Worm (Caenorhabditis elegans): ENCODE results near the gene pals-18.

pals-18 gene

ce11 chrIII:1418709-1419108 lies 15.5 kb downstream of the pals-18 start (continued):
- TF ChIP-seq Y55F3AM.14 (GFP tag; optimal IDR thresholded peaks at IDR 0.05) (peak; percentile 67), sma-3 (GFP tag; optimal IDR thresholded peaks at IDR 0.05) (peak; percentile 88), egl-27 (tag; optimal IDR thresholded peaks at IDR 0.05) (peak; percentile 30), snpc-4 (tag; optimal IDR thresholded peaks at IDR 0.05) (peak; percentile 59), elt-1 (tag; optimal IDR thresholded peaks at IDR 0.05) (no peak), lin-11 (tag; optimal IDR thresholded peaks at IDR 0.05) (peak; percentile 90)

- TF ChIP-seq nhr-25 (tag; optimal IDR thresholded peaks at IDR 0.05) (no peak), dmd-4 (tag; optimal IDR thresholded peaks at IDR 0.05) (no peak), Y55F3AM.14 (GFP tag; optimal IDR thresholded peaks at IDR 0.05) (no peak), elt-3 (tag; optimal IDR thresholded peaks at IDR 0.05) (no peak), lin-39 (tag; optimal IDR thresholded peaks at IDR 0.05) (no peak), lsy-2 (tag; optimal IDR thresholded peaks at IDR 0.05) (no peak)
These were observed 16.0 kb downstream of the pals-18 start, which contains the start of gene Y82E9BR.3 for ce11 chrIII:1419146-1419636. Gene Y82E9BR.3, plus strand, starts transcription at chrIII:1419196.

- TF ChIP-seq alr-1 (tag; optimal IDR thresholded peaks at IDR 0.05) = no peak
- no peak for TF ChIP-seq zag-1 (tag; optimal IDR thresholded peaks at IDR 0.05)
- TF ChIP-seq crh-2 (tag; optimal IDR thresholded peaks at IDR 0.05) = peak; percentile 65
- peak; percentile 90 for TF ChIP-seq ama-1 (optimal IDR thresholded peaks at IDR 0.05)
- no peak for TF ChIP-seq snpc-4 (tag; optimal IDR thresholded peaks at IDR 0.05)
- TF ChIP-seq nhr-129 (tag; optimal IDR thresholded peaks at IDR 0.05) = peak; percentile 49
- TF ChIP-seq Y55F3AM.14 (GFP tag; optimal IDR thresholded peaks at IDR 0.05) = peak; percentile 79
- peak; percentile 73 to 83 for TF ChIP-seq lsy-2 (tag; optimal IDR thresholded peaks at IDR 0.05)
- peak; percentile 42 for TF ChIP-seq nhr-6 (tag; optimal IDR thresholded peaks at IDR 0.05)
- TF ChIP-seq mbf-1 (tag; optimal IDR thresholded peaks at IDR 0.05) = peak; percentile 18
- peak; percentile 61 for TF ChIP-seq nhr-11 (tag; optimal IDR thresholded peaks at IDR 0.05)
- no peak for TF ChIP-seq nhr-10 (tag; optimal IDR thresholded peaks at IDR 0.05)
- peak; percentile 70 for TF ChIP-seq sma-3 (GFP tag; optimal IDR thresholded peaks at IDR 0.05)
- TF ChIP-seq mdl-1 (tag; optimal IDR thresholded peaks at IDR 0.05) = no peak
- no peak for TF ChIP-seq nhr-23 (tag; optimal IDR thresholded peaks at IDR 0.05)
- no peak for TF ChIP-seq blmp-1 (tag; optimal IDR thresholded peaks at IDR 0.05; ENCODE audit: insufficient read depth)
- TF ChIP-seq lin-13 (GFP tag; optimal IDR thresholded peaks at IDR 0.05) = peak; percentile 88
- no peak for TF ChIP-seq lin-39 (tag; optimal IDR thresholded peaks at IDR 0.05)
- no peak for TF ChIP-seq R02D3.7 (tag; optimal IDR thresholded peaks at IDR 0.05)
- TF ChIP-seq ztf-1 (GFP tag; conservative IDR thresholded peaks at IDR 0.05) = 0 out of 2 replicates have a peak, but pooled peaks have one; percentile 68
- TF ChIP-seq C34F6.9 (tag; optimal IDR thresholded peaks at IDR 0.05) = peak; percentile 9
- TF ChIP-seq ztf-11 (tag; optimal IDR thresholded peaks at IDR 0.05) = no peak
- TF ChIP-seq dmd-4 (tag; optimal IDR thresholded peaks at IDR 0.05) = no peak
- TF ChIP-seq nhr-237 (tag; optimal IDR thresholded peaks at IDR 0.05) = peak; percentile 68
- peak; percentile 74 for TF ChIP-seq nhr-21 (tag; optimal IDR thresholded peaks at IDR 0.05)
- TF ChIP-seq mab-5 (tag; optimal IDR thresholded peaks at IDR 0.05) = no peak
- TF ChIP-seq sma-9 (GFP tag; optimal IDR thresholded peaks at IDR 0.05) = peak; percentile 54
- TF ChIP-seq sma-9 (tag; optimal IDR thresholded peaks at IDR 0.05) = no peak
- TF ChIP-seq aly-2 (tag; optimal IDR thresholded peaks at IDR 0.05) = peak; percentile 49
- TF ChIP-seq gmeb-1 (tag; optimal IDR thresholded peaks at IDR 0.05) = peak; percentile 28
- TF ChIP-seq nhr-12 (tag; optimal IDR thresholded peaks at IDR 0.05) = no peak
- no peak for TF ChIP-seq elt-3 (tag; optimal IDR thresholded peaks at IDR 0.05)
- TF ChIP-seq lin-11 (tag; optimal IDR thresholded peaks at IDR 0.05) = no peak
- TF ChIP-seq skn-1 (tag; optimal IDR thresholded peaks at IDR 0.05) = no peak
- TF ChIP-seq egl-27 (tag; optimal IDR thresholded peaks at IDR 0.05) = no peak
- TF ChIP-seq F13H6.1 (tag; optimal IDR thresholded peaks at IDR 0.05) = peak; percentile 24
- TF ChIP-seq peb-1 (tag; optimal IDR thresholded peaks at IDR 0.05) = no peak
- peak; percentile 13 for TF ChIP-seq ceh-16 (tag; optimal IDR thresholded peaks at IDR 0.05)
- TF ChIP-seq unc-62 (GFP tag; optimal IDR thresholded peaks at IDR 0.05) = no peak
- peak; percentile 82 for TF ChIP-seq ztf-4 (tag; optimal IDR thresholded peaks at IDR 0.05)
- TF ChIP-seq sem-4 (tag; optimal IDR thresholded peaks at IDR 0.05) = peak; percentile 45
- peak; percentile 59 for TF ChIP-seq nhr-25 (tag; optimal IDR thresholded peaks at IDR 0.05)
- no peak for TF ChIP-seq unc-39 (tag; optimal IDR thresholded peaks at IDR 0.05)
- no peak for TF ChIP-seq ceh-82 (tag; optimal IDR thresholded peaks at IDR 0.05)
- TF ChIP-seq ZK546.5 (tag; optimal IDR thresholded peaks at IDR 0.05) = peak; percentile 76
- TF ChIP-seq unc-55 (GFP tag; optimal IDR thresholded peaks at IDR 0.05) = peak; percentile 38
- TF ChIP-seq nhr-77 (tag; optimal IDR thresholded peaks at IDR 0.05) = peak; percentile 58
- TF ChIP-seq elt-1 (tag; optimal IDR thresholded peaks at IDR 0.05) = no peak
These were observed 16.6 kb downstream of the pals-18 start for ce11 chrIII:1419700-1420356.

Data from whole organism, L2 larva.